Fruit fly (Drosophila melanogaster) whole organism, adult: ENCODE results near the gene Pka-C2.
A peak's percentile ranks its signal among the peaks of the same experiment; 100 is the strongest.

Source experiments
- CG11617 ChIP-seq: fragments of 200-800 bp; sonication (Bioruptor generic); optimal IDR thresholded peaks from 2 replicates; lab custom pipeline; 2017; ENCODE audit warnings: mild to moderate bottlenecking, missing biosample characterization, missing genetic modification reagents, missing genetic modification characterization
- CG12768 ChIP-seq: fragments of 200-800 bp; sonication (Bioruptor generic); optimal IDR thresholded peaks from 2 replicates; lab custom pipeline; 2017; ENCODE audit warnings: missing biosample characterization, missing genetic modification characterization, mild to moderate bottlenecking, moderate library complexity, missing genetic modification reagents
- CG14711 ChIP-seq: fragments of 200-800 bp; sonication (Bioruptor generic); optimal IDR thresholded peaks from 2 replicates; lab custom pipeline; 2018; ENCODE audit warnings: missing biosample characterization, mild to moderate bottlenecking, missing genetic modification characterization, moderate library complexity
- CG1620 ChIP-seq: fragments of 200-800 bp; sonication (Bioruptor generic); optimal IDR thresholded peaks from 2 replicates; lab custom pipeline; 2016; ENCODE audit warnings: missing biosample characterization, missing genetic modification characterization
- CG33017 ChIP-seq: fragments of 200-800 bp; sonication (Bioruptor generic); optimal IDR thresholded peaks from 2 replicates; lab custom pipeline; 2018; ENCODE audit warnings: missing biosample characterization, mild to moderate bottlenecking, missing genetic modification characterization, moderate library complexity
- CG5204 ChIP-seq: fragments of 200-800 bp; sonication (Bioruptor generic); optimal IDR thresholded peaks from 2 replicates; lab custom pipeline; 2016; ENCODE audit warnings: missing biosample characterization, missing genetic modification characterization
- CG7045 ChIP-seq: fragments of 200-800 bp; sonication (Bioruptor generic); optimal IDR thresholded peaks from 2 replicates; lab custom pipeline; 2017; ENCODE audit warnings: missing biosample characterization, mild to moderate bottlenecking, missing genetic modification characterization
- CG7101 ChIP-seq: fragments of 200-800 bp; sonication (Bioruptor generic); optimal IDR thresholded peaks from 2 replicates; lab custom pipeline; 2018; ENCODE audit warnings: missing biosample characterization, mild to moderate bottlenecking, missing genetic modification characterization, moderate library complexity
- Clk ChIP-seq: fragments of 200-800 bp; sonication (Bioruptor generic); optimal IDR thresholded peaks from 2 replicates; lab custom pipeline; 2017; ENCODE audit warnings: missing biosample characterization, missing genetic modification characterization
- Crg-1 ChIP-seq: fragments of 200-800 bp; sonication (Bioruptor generic); optimal IDR thresholded peaks from 2 replicates; lab custom pipeline; 2016; ENCODE audit warnings: missing biosample characterization, missing genetic modification characterization
- Hr96 ChIP-seq: fragments of 200-800 bp; sonication (Bioruptor generic); optimal IDR thresholded peaks from 2 replicates; lab custom pipeline; 2016; ENCODE audit warnings: missing biosample characterization, missing genetic modification characterization
- Mnt ChIP-seq: fragments of 200-800 bp; sonication (Bioruptor generic); optimal IDR thresholded peaks from 2 replicates; lab custom pipeline; 2016; ENCODE audit warnings: missing biosample characterization, mild to moderate bottlenecking, missing genetic modification characterization
- bab1 ChIP-seq: fragments of 200-800 bp; sonication (Bioruptor generic); optimal IDR thresholded peaks from 3 replicates; lab custom pipeline; 2019; ENCODE audit warnings: missing biosample characterization, mild to moderate bottlenecking, missing genetic modification characterization, moderate library complexity
- cic ChIP-seq: fragments of 200-800 bp; sonication (Bioruptor generic); optimal IDR thresholded peaks from 2 replicates; lab custom pipeline; 2017; ENCODE audit warnings: missing biosample characterization, mild to moderate bottlenecking, missing genetic modification characterization, moderate library complexity
- cnc ChIP-seq, 2 experiments: fragments of >200 bp; optimal IDR thresholded peaks; 2 replicates each; lab custom pipeline; 2017
- kay ChIP-seq: fragments of 200-800 bp; sonication (Bioruptor generic); peaks from one replicate; lab custom pipeline; 2016; ENCODE audit warnings: missing biosample characterization, missing genetic modification characterization, borderline replicate concordance
- ovo ChIP-seq: fragments of 200-800 bp; sonication (Bioruptor generic); optimal IDR thresholded peaks from 2 replicates; lab custom pipeline; 2016; ENCODE audit warnings: missing biosample characterization, missing genetic modification characterization
- pad ChIP-seq: fragments of 200-800 bp; sonication (Bioruptor generic); optimal IDR thresholded peaks from 3 replicates; lab custom pipeline; 2017; ENCODE audit warnings: missing biosample characterization, missing genetic modification characterization, mild to moderate bottlenecking, moderate library complexity, missing genetic modification reagents
- tj ChIP-seq: fragments of 200-800 bp; sonication (Bioruptor generic); optimal IDR thresholded peaks from 3 replicates; lab custom pipeline; 2017; ENCODE audit warnings: missing biosample characterization, mild to moderate bottlenecking, missing genetic modification characterization, moderate library complexity
- toe ChIP-seq: fragments of 200-800 bp; sonication (Bioruptor generic); optimal IDR thresholded peaks from 2 replicates; lab custom pipeline; 2016; ENCODE audit warnings: missing biosample characterization, missing genetic modification characterization

Pka-C2 gene

DNA sequence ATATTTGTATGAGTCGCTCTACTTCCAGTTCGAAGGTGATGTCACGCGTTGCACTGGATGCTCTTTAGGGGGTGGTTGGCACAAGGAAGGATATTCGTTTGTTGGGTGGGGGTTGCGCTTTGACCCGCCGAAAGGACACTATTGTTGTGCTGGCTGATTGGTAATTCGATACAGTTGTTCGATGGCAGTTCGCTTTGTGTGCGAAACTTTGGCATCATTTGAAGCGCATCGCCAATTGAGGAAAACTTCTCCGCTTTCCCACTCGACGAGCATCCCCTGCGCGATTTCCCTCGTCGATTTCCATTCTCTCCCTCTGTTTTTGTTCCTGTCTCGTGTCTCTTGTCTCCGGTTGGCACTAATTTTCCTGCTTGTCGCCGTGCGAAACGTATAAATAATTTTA is 13.5 kb upstream of the Pka-C2 start:
- TF ChIP-seq pad (no peak), CG11617 (GFP tag; lab: Kevin White, UChicago) (no peak), Crg-1 (no peak), Clk (GFP tag; lab: Kevin White, UChicago) (no peak), CG14711 (tag; lab: Kevin White, UChicago) (no peak), Hr96 (no peak)

DNA sequence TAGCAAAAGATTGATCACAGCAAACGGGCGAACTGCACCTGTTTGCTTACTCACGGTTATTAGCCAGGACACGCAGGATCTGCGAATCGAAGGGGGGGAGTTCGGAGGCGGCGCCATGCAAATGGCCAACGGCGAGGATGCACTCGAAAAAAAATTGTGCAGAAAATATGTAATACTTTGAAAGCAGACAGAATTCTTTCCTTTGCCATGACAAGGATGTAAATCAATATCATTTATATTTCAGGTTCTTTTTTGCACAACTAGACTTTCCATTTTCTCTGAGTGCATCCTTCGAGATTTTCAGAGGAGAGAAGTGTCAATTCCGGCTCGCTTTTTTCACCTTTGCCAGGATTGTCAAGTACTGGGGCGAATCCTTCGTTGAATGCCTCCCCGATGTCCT is 12.3 kb upstream of the Pka-C2 start:
- TF ChIP-seq CG12768 (GFP tag; lab: Kevin White, UChicago) (no peak), CG7101 (no peak), bab1 (GFP tag; lab: Kevin White, UChicago) (no peak), tj (no peak)

DNA sequence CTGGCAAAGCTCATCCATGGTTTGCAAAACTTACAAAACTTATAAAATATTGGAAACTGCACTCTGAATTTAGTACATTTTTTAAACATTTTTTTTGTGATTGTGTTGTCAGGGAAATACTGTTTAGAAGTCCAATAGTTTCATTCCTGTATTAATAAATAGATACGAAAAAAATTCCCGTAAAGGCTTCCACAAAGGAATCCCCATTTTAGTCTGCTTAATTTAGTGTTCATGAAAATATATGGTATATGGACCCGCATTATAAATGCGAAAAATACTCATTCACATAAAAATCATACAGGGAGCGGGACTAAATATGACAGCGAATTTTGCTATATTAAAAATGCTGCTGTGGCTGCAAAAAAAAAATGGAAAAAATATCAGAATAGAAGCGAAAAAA is 9.1 kb upstream of the Pka-C2 start, which contains the start of gene CG31010:
CG31010 (minus strand) TSS at position 101 of the 400 bp plus-strand sequence.
- no peak for TF ChIP-seq cnc (optimal IDR thresholded peaks at IDR 0.05; lab: Kevin White, UChicago)
- TF ChIP-seq Crg-1 = no peak
- no peak for TF ChIP-seq toe (GFP tag; lab: Kevin White, UChicago)
- no peak for TF ChIP-seq tj
- no peak for TF ChIP-seq pad
- no peak for TF ChIP-seq CG33017
- TF ChIP-seq CG11617 (GFP tag; lab: Kevin White, UChicago) = no peak
- TF ChIP-seq CG5204 = no peak
- TF ChIP-seq ovo = no peak
- no peak for TF ChIP-seq kay
- TF ChIP-seq CG12768 (GFP tag; lab: Kevin White, UChicago) = no peak
- no peak for TF ChIP-seq Mnt (GFP tag; lab: Kevin White, UChicago)
- no peak for TF ChIP-seq CG1620 (GFP tag; lab: Kevin White, UChicago)
- no peak for TF ChIP-seq bab1 (GFP tag; lab: Kevin White, UChicago)
- TF ChIP-seq cic (GFP tag; lab: Kevin White, UChicago) = no peak
- TF ChIP-seq CG7101 = no peak
- no peak for TF ChIP-seq CG7045 (GFP tag; lab: Kevin White, UChicago)
- no peak for TF ChIP-seq CG14711 (tag; lab: Kevin White, UChicago)

DNA sequence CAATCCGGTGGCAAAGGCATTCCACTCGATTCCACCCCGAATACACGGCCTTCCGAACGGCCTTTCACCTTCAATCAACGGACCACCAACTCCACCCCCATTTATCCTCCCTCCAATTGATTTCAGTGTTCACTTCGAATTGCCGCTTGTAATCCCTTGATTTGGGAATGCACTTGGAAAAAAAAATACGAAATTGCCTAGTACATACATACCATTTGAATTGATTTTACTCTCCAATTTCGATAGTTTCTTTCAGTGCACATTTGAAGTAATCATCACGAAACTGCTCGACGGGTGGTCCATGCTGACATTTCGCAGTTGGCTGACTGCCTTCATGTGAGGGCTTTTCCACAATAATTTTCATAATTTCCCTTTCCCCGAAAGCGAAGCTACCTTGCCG is 2.2 kb upstream of the Pka-C2 start:
- TF ChIP-seq CG7045 (GFP tag; lab: Kevin White, UChicago) = no peak
- no peak for TF ChIP-seq ovo
- no peak for TF ChIP-seq CG5204
- TF ChIP-seq cic (GFP tag; lab: Kevin White, UChicago) = no peak
- TF ChIP-seq Clk (GFP tag; lab: Kevin White, UChicago) = no peak
- no peak for TF ChIP-seq CG11617 (GFP tag; lab: Kevin White, UChicago)
- no peak for TF ChIP-seq CG12768 (GFP tag; lab: Kevin White, UChicago)
- no peak for TF ChIP-seq kay

DNA sequence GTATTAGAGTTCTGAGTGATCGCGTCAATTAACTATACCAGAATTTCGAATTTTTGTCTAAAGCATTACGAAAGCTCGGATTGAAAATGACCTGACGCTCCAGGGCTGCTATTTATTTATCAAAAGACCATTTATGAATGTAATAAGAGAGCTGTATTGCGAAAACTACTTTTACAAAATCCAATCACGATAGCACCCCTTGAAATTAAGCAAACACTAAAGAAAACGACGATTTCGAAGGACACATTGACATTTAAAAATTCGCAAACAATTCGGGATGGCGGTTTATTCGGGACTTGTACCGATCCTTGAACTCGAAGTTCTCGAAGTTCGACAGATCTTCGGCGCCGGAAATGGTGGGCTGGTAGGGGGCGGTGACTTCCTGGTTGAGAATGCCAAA is 1.5 kb downstream of the Pka-C2 start, which contains the start of gene CG12069:
CG12069 (minus strand) TSS at position 101 of the 400 bp plus-strand sequence.
- no peak for TF ChIP-seq ovo
- no peak for TF ChIP-seq pad
- TF ChIP-seq CG5204 = no peak
- no peak for TF ChIP-seq Hr96
- no peak for TF ChIP-seq CG1620 (GFP tag; lab: Kevin White, UChicago)
- TF ChIP-seq CG14711 (tag; lab: Kevin White, UChicago) = no peak
- TF ChIP-seq CG33017 = no peak
- no peak for TF ChIP-seq kay
- no peak for TF ChIP-seq cic (GFP tag; lab: Kevin White, UChicago)
- TF ChIP-seq CG12768 (GFP tag; lab: Kevin White, UChicago) = no peak
- TF ChIP-seq Mnt (GFP tag; lab: Kevin White, UChicago) = no peak

DNA sequence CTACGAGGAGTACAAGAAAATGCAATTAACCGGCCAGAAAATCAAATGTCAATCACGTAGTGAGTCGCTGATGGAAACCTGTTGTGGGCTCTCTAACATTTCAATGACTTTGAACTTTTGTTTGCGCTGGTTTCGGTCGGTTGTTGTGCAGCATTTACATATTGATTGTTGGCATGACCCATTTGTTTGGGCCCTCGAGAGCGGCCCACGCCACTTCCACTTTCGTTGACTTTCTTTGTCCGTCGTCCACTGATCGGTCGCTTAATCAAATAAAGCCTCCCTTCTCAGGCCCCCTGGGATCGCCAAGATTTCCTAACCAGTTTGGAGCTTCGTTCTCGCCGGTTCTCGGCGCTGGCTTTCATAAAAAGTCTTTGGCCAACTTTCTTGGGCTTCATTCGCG is 6.7 kb downstream of the Pka-C2 start, which contains the start of gene Spn100A:
Spn100A (plus strand) TSS at position 392 of the 400 bp plus-strand sequence.
- no peak for TF ChIP-seq toe (GFP tag; lab: Kevin White, UChicago)
- no peak for TF ChIP-seq CG7101
- TF ChIP-seq Hr96 = no peak
- no peak for TF ChIP-seq CG12768 (GFP tag; lab: Kevin White, UChicago)
- TF ChIP-seq cnc (optimal IDR thresholded peaks at IDR 0.05; lab: Kevin White, UChicago) = no peak
- TF ChIP-seq ovo = no peak

DNA sequence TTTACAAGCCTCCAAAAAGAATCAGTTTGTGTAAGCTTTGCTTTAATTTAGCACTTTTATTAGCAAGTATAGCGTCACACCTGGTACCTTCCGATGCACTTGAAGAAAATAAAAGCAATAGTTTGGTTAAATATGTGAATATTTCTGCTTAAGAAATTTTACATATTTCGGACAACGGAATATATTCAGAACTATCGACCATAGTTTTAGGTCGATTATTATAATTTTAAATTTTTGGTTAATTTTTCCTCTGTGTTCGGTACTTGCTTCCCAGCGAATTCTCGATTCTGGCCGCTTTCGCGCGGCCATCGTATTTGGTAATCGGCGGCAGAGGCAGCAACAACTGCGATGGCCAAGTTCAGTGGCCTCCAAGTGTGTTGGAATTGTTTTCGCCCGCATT is 7.3 kb downstream of the Pka-C2 start:
- TF ChIP-seq CG14711 (tag; lab: Kevin White, UChicago) = no peak
- no peak for TF ChIP-seq CG1620 (GFP tag; lab: Kevin White, UChicago)
- TF ChIP-seq CG7045 (GFP tag; lab: Kevin White, UChicago) = no peak

DNA sequence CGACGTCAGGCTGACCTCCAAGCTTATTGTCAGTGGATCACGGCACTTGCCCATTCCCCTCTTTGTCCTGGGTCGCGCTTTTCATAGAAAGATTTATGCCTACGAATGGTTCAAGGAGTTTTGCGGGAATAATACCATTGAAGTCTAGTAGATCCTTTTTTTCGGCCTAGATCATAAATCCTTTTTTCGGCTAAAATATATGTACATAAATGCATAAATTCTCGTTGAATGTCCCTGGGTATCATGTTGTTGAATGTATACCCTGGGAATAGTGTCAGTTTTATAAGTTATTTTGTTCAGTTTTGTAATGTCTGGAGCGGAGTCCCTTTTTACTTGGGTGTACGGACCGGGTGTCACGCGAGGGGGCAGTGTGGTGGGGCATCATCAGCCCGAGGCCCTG is 47.3 kb downstream of the Pka-C2 start, which contains the start of gene CG34433:
CG34433 (plus strand) TSS at position 301 of the 400 bp plus-strand sequence.
- TF ChIP-seq kay = peak; percentile 16
- no peak for TF ChIP-seq CG1620 (GFP tag; lab: Kevin White, UChicago)
